Fruit fly (Drosophila melanogaster): Measurements from ENCODE around the gene hoe2.

The hoe2 gene

dm6 chr2L:4936325-4936869 lies at the start of gene hoe2:
hoe2 (minus strand) TSS chr2L:4936450.
- no peak for TF ChIP-seq noc (tag; optimal IDR thresholded peaks at IDR 0.05)

dm6 chr2L:4982098-4982646 lies 45.9 kb upstream of the hoe2 start:
- TF ChIP-seq noc (tag; optimal IDR thresholded peaks at IDR 0.05): no peak

dm6 chr2L:4981278-4981966 lies 45.2 kb upstream of the hoe2 start, which contains the start of the genes CG8892 and CG34126:
CG8892 (minus strand) TSS chr2L:4981592.
CG34126 (plus strand) TSS chr2L:4981614.
- TF ChIP-seq noc (tag; optimal IDR thresholded peaks at IDR 0.05): peak; percentile 98

dm6 chr2L:4979138-4979537 lies 42.9 kb upstream of the hoe2 start, which contains the start of gene CG8891:
CG8891 (minus strand) TSS chr2L:4979379.
- TF ChIP-seq noc (tag; optimal IDR thresholded peaks at IDR 0.05): no peak

dm6 chr2L:4976988-4977551 lies 40.8 kb upstream of the hoe2 start, which contains the start of the genes Gmd and CG3792:
Gmd (minus strand) TSS chr2L:4977023.
CG3792 (plus strand) TSS chr2L:4977312.
- TF ChIP-seq noc (tag; optimal IDR thresholded peaks at IDR 0.05): peak; percentile 87

- no peak for TF ChIP-seq noc (tag; optimal IDR thresholded peaks at IDR 0.05)
Measured at dm6 chr2L:4973731-4974415, 37.6 kb upstream of the hoe2 start, which contains the start of gene mRpL28. mRpL28 (plus strand) TSS chr2L:4973976.

- TF ChIP-seq noc (tag; optimal IDR thresholded peaks at IDR 0.05): no peak
Measured at dm6 chr2L:4971329-4971798, 35.1 kb upstream of the hoe2 start, which contains the start of gene CG14043. CG14043 (plus strand) TSS chr2L:4971702.

- TF ChIP-seq noc (tag; optimal IDR thresholded peaks at IDR 0.05): no peak
Measured at dm6 chr2L:4968767-4969166, 32.5 kb upstream of the hoe2 start, which contains the start of the genes Scox and Polr1C. Scox (minus strand) TSS chr2L:4968935. Polr1C (plus strand) TSS chr2L:4969004.

dm6 chr2L:4967511-4967910 lies 31.3 kb upstream of the hoe2 start, which contains the start of gene eIF3i:
eIF3i (minus strand) TSS chr2L:4967775.
- TF ChIP-seq noc (tag; optimal IDR thresholded peaks at IDR 0.05): no peak

- TF ChIP-seq noc (tag; optimal IDR thresholded peaks at IDR 0.05): no peak
Measured at dm6 chr2L:4965923-4966322, 29.7 kb upstream of the hoe2 start.

- no peak for TF ChIP-seq noc (tag; optimal IDR thresholded peaks at IDR 0.05)
Measured at dm6 chr2L:4965420-4965819, 29.2 kb upstream of the hoe2 start, which contains the start of gene CG34125. CG34125 (plus strand) TSS chr2L:4965673.

dm6 chr2L:4958111-4958510 lies 21.9 kb upstream of the hoe2 start, which contains the start of gene CG34124:
CG34124 (plus strand) TSS chr2L:4958411.
- TF ChIP-seq noc (tag; optimal IDR thresholded peaks at IDR 0.05): no peak

dm6 chr2L:4955094-4955823 lies 19.0 kb upstream of the hoe2 start, which contains the start of the genes Jon25Bi and Marcal1:
Jon25Bi (minus strand) TSS chr2L:4955144.
Marcal1 (plus strand) TSS chr2L:4955509.
- TF ChIP-seq noc (tag; optimal IDR thresholded peaks at IDR 0.05): no peak

- TF ChIP-seq noc (tag; optimal IDR thresholded peaks at IDR 0.05): no peak
Measured at dm6 chr2L:4953086-4953570, 16.9 kb upstream of the hoe2 start, which contains the start of gene Jon25Bii. Jon25Bii (minus strand) TSS chr2L:4953136.
